Fruit fly (Drosophila melanogaster) whole organism, pupa: ENCODE measurements around the gene pns.

Experiments used
- CG10348 ChIP-seq: fragments of 200-800 bp; sonication (Bioruptor generic); IDR thresholded peaks from 2 replicates; pipeline ENCODE4 v1.3.6; 2022; ENCODE audit warnings: missing biosample characterization, missing genetic modification characterization
- CG12605 ChIP-seq: fragments of 200-800 bp; sonication (Bioruptor generic); IDR thresholded peaks from 2 replicates; pipeline ENCODE4 v1.3.6; 2022; ENCODE audit warnings: missing biosample characterization, missing genetic modification characterization
- CG13204 ChIP-seq: fragments of 200-800 bp; sonication (Bioruptor generic); optimal IDR thresholded peaks from 2 replicates; lab custom pipeline; 2018; ENCODE audit warnings: missing biosample characterization, mild to moderate bottlenecking, missing genetic modification characterization, moderate library complexity
- CG14655 ChIP-seq: fragments of 200-800 bp; sonication (Bioruptor generic); optimal IDR thresholded peaks from 3 replicates; lab custom pipeline; 2017; ENCODE audit warnings: mild to moderate bottlenecking, missing biosample characterization, missing genetic modification reagents, missing genetic modification characterization
- CG15710 ChIP-seq: fragments of 200-800 bp; sonication (Bioruptor generic); optimal IDR thresholded peaks from 2 replicates; lab custom pipeline; 2018; ENCODE audit warnings: missing biosample characterization, mild to moderate bottlenecking, missing genetic modification characterization, moderate library complexity
- CG17806 ChIP-seq: fragments of 200-800 bp; sonication (Bioruptor generic); optimal IDR thresholded peaks from 2 replicates; lab custom pipeline; 2018; ENCODE audit warnings: missing biosample characterization, mild to moderate bottlenecking, missing genetic modification characterization, moderate library complexity
- CG32121 ChIP-seq: fragments of 200-800 bp; sonication (Bioruptor generic); IDR thresholded peaks from 2 replicates; pipeline ENCODE4 v1.3.6; 2022; ENCODE audit warnings: missing biosample characterization, missing genetic modification characterization
- CG34367 ChIP-seq: fragments of 200-800 bp; sonication (Bioruptor generic); optimal IDR thresholded peaks from 2 replicates; lab custom pipeline; 2018; ENCODE audit warnings: missing biosample characterization, mild to moderate bottlenecking, missing genetic modification characterization
- CG4496 ChIP-seq: fragments of 200-800 bp; sonication (Bioruptor generic); IDR thresholded peaks from 3 replicates; pipeline ENCODE4 v1.3.6; 2022; ENCODE audit warnings: missing biosample characterization, missing genetic modification characterization
- CG8159 ChIP-seq: fragments of 200-800 bp; sonication (Bioruptor generic); optimal IDR thresholded peaks from 3 replicates; lab custom pipeline; 2018; ENCODE audit warnings: missing biosample characterization, mild to moderate bottlenecking, missing genetic modification characterization, moderate library complexity
- CG8301 ChIP-seq: fragments of 200-800 bp; sonication (Bioruptor generic); optimal IDR thresholded peaks from 2 replicates; lab custom pipeline; 2018; ENCODE audit warnings: missing biosample characterization, mild to moderate bottlenecking, missing genetic modification characterization
- CG9948 ChIP-seq: fragments of 200-800 bp; sonication (Bioruptor generic); optimal IDR thresholded peaks from 2 replicates; lab custom pipeline; 2018; ENCODE audit warnings: missing biosample characterization, mild to moderate bottlenecking, missing genetic modification characterization, moderate library complexity
- D1 ChIP-seq: fragments of 200-800 bp; sonication (Bioruptor generic); optimal IDR thresholded peaks from 2 replicates; lab custom pipeline; 2018; ENCODE audit warnings: missing biosample characterization, mild to moderate bottlenecking, missing genetic modification characterization, moderate library complexity
- EcR ChIP-seq: fragments of 200-800 bp; sonication (Bioruptor generic); optimal IDR thresholded peaks from 3 replicates; lab custom pipeline; 2019; ENCODE audit warnings: missing biosample characterization, missing genetic modification characterization, mild to moderate bottlenecking, moderate library complexity, missing genetic modification reagents
- Ets98B ChIP-seq: fragments of 200-800 bp; sonication (Bioruptor generic); IDR thresholded peaks from 2 replicates; pipeline ENCODE4 v1.3.6; 2022; ENCODE audit warnings: missing biosample characterization, missing genetic modification characterization
- Pif1A ChIP-seq: fragments of 200-800 bp; sonication (Bioruptor generic); optimal IDR thresholded peaks from 3 replicates; lab custom pipeline; 2016; ENCODE audit warnings: missing biosample characterization, missing genetic modification characterization
- Pif1B ChIP-seq: fragments of 200-800 bp; sonication (Bioruptor generic); optimal IDR thresholded peaks from 3 replicates; lab custom pipeline; 2016; ENCODE audit warnings: missing biosample characterization, missing genetic modification characterization
- Snoo ChIP-seq: fragments of 200-800 bp; sonication (Bioruptor generic); optimal IDR thresholded peaks from 3 replicates; lab custom pipeline; 2017; ENCODE audit warnings: missing biosample characterization, mild to moderate bottlenecking, missing genetic modification characterization, inconsistent platforms
- fd96Ca ChIP-seq: fragments of 200-800 bp; sonication (Bioruptor generic); IDR thresholded peaks from 3 replicates; pipeline ENCODE4 v1.3.6; 2022; ENCODE audit warnings: missing biosample characterization, missing genetic modification characterization
- gl ChIP-seq: fragments of 200-800 bp; sonication (Bioruptor generic); optimal IDR thresholded peaks from 2 replicates; lab custom pipeline; 2018; ENCODE audit warnings: missing biosample characterization, mild to moderate bottlenecking, missing genetic modification characterization
- rn ChIP-seq: fragments of 200-800 bp; sonication (Bioruptor generic); IDR thresholded peaks from 2 replicates; pipeline ENCODE4 v1.3.6; 2022; ENCODE audit warnings: missing biosample characterization, missing genetic modification characterization

pns gene

dm6 chr3L:1550914-1551313 is 14.0 kb downstream of the pns start:
- TF ChIP-seq Pif1B, result no peak
- TF ChIP-seq CG34367 (tag; lab: Kevin White, UChicago), result no peak
- TF ChIP-seq CG8159 (tag; lab: Kevin White, UChicago), result no peak
- TF ChIP-seq EcR, result no peak

- TF ChIP-seq CG8301 (tag; lab: Kevin White, UChicago), result no peak
- TF ChIP-seq D1 (tag; lab: Kevin White, UChicago), result no peak
- TF ChIP-seq CG17806 (tag; lab: Kevin White, UChicago), result no peak
- TF ChIP-seq EcR, result no peak
- no peak for TF ChIP-seq CG14655
- TF ChIP-seq CG15710 (tag; lab: Kevin White, UChicago), result no peak
- no peak for TF ChIP-seq fd96Ca
- TF ChIP-seq Pif1A (GFP tag; lab: Kevin White, UChicago), result no peak
- no peak for TF ChIP-seq gl (tag; lab: Kevin White, UChicago)
- TF ChIP-seq Pif1B, result no peak
- TF ChIP-seq CG10348 (GFP tag; lab: Robert Waterston, UW), result no peak
- no peak for TF ChIP-seq CG12605 (GFP tag; lab: Robert Waterston, UW)
- TF ChIP-seq CG13204 (GFP tag; lab: Kevin White, UChicago), result no peak
- TF ChIP-seq CG9948, result no peak
Measured at dm6 chr3L:1553193-1553592, 16.3 kb downstream of the pns start, which contains the start of gene Pcyt2. TSS of gene Pcyt2 (plus strand) at chr3L:1553493.

DNA sequence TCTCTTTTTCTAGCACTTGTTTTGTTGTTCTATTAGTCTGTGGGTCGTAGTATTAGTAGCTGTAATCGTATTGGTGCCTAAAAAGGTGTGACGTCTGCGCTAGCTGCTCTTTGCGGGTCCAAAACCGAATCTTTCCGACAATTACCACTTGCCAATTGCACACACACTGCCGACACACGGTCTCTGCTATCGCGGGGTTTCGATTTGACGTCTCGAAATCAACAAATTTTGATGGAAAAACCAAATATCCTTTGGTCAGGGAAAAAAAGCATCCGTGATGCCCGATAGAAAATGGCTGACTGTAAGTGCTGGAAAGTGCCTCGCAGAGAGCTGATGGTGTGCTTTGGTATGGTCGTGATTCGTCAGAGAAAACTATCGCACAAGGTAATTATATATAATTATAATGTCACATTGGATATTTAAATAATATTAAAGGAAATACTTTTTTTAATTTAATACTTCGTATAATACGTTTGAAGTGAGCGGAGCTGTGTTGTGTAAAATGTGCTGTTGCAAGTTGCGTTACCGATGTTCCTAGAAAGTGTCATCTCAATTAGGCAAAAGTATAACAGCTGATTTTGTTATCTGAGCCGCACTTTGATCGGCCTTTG is 21.3 kb downstream of the pns start, which contains the start of the genes Pex10 and CG12099:
Gene Pex10, plus strand, starts transcription at position 51 of the 611 bp plus-strand sequence.
Gene CG12099, minus strand, starts transcription at position 307 of the 611 bp plus-strand sequence.
- TF ChIP-seq CG12605 (GFP tag; lab: Robert Waterston, UW) (no peak), CG8159 (tag; lab: Kevin White, UChicago) (peak; percentile 80), D1 (tag; lab: Kevin White, UChicago) (no peak), Pif1A (GFP tag; lab: Kevin White, UChicago) (no peak), CG4496 (GFP tag; lab: Robert Waterston, UW) (peak; percentile 91), CG15710 (tag; lab: Kevin White, UChicago) (peak; percentile 84), gl (tag; lab: Kevin White, UChicago) (no peak), CG9948 (peak; percentile 67), fd96Ca (peak; percentile 93), Pif1B (peak; percentile 75), CG17806 (tag; lab: Kevin White, UChicago) (peak; percentile 64), EcR (no peak), CG34367 (tag; lab: Kevin White, UChicago) (peak; percentile 51), rn (GFP tag; lab: Robert Waterston, UW) (peak; percentile 78), CG10348 (GFP tag; lab: Robert Waterston, UW) (peak; percentile 78), Snoo (tag; lab: Kevin White, UChicago) (peak; percentile 86), CG32121 (GFP tag; lab: Robert Waterston, UW) (peak; percentile 86), Ets98B (GFP tag; lab: Robert Waterston, UW) (peak; percentile 88), CG8301 (tag; lab: Kevin White, UChicago) (peak; percentile 62)

DNA sequence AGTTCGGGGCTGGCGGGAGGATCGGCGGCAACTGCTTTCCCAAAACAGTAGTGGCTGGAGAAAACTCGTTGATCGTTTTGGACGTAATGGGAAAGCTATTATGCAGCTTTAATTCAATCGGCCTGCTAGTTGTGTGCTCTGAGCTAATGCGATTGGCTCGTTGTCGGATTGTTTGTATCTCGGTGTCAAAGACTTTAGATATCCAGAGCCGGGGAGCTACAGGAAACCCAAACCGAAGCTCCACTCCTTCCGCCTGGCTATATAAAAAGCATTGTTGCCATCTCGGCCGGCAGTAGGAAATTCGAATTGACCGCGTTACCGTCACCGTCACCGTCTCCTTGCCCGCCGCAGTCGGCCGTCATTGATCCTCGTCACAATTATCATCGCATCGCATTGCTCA is 28.2 kb downstream of the pns start, which contains the start of gene CG12003:
Gene CG12003, plus strand, starts transcription at position 301 of the 400 bp plus-strand sequence.
- TF ChIP-seq CG17806 (tag; lab: Kevin White, UChicago), result no peak
- no peak for TF ChIP-seq CG13204 (GFP tag; lab: Kevin White, UChicago)
- no peak for TF ChIP-seq Snoo (tag; lab: Kevin White, UChicago)
- TF ChIP-seq, all 21 proteins: peak for 0

DNA sequence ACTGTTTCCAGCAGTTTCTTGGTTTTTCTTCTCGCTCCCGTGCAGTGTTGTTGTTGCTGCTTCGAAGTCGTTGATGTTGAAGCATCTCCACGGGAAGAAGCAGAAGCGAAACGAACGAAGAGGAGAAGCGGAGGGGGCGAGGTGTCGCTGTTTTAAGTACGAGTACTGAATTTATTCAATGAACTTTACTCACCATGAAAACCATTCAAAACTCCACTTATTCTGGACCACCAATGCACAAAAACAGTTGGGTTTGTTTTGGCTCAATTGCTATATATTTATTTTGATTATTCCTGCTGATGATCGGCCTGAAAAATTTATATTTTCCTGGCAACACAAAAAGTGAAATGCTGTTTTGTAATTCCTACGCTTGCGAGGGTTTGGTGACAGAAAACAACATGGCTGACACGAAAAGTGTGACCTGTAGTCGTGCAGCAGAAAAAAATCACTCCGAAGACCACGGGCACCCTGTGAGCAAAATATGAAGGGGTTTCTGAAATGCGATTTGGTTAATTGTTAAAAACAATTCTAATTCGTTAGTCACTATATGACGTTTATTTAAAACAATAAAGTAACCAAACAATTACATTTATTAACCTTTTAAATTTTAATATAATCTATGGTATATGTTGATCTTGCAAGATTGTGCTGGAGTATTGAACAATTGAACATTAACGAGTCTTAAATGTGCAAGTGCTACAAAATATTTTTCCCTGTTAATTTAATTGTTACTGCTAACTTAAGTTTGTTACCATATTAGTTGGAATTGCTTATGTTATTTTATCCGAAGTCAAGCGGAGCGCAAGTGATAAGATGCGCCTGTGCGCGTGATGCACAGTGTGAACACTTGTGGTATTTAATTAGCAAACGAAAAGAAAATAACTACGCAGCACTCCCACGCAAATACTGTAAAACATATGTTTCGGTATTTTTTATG is 31.6 kb downstream of the pns start, which contains the start of gene CG7879:
Gene CG7879, minus strand, starts transcription at position 384 of the 937 bp plus-strand sequence.
- TF ChIP-seq CG15710 (tag; lab: Kevin White, UChicago) (peak; percentile 18), CG13204 (GFP tag; lab: Kevin White, UChicago) (no peak), CG9948 (no peak), CG8301 (tag; lab: Kevin White, UChicago) (no peak), Pif1A (GFP tag; lab: Kevin White, UChicago) (no peak), CG32121 (GFP tag; lab: Robert Waterston, UW) (no peak), CG34367 (tag; lab: Kevin White, UChicago) (no peak), rn (GFP tag; lab: Robert Waterston, UW) (no peak), Ets98B (GFP tag; lab: Robert Waterston, UW) (no peak; the same call in 1 of the 2 replicates), Snoo (tag; lab: Kevin White, UChicago) (no peak), CG8159 (tag; lab: Kevin White, UChicago) (peak; percentile 25), CG17806 (tag; lab: Kevin White, UChicago) (no peak), CG10348 (GFP tag; lab: Robert Waterston, UW) (no peak), Pif1B (peak; percentile 46), gl (tag; lab: Kevin White, UChicago) (no peak), CG4496 (GFP tag; lab: Robert Waterston, UW) (0 out of 3 replicates have a peak, but pooled peaks have one; percentile 17), CG14655 (no peak), D1 (tag; lab: Kevin White, UChicago) (no peak), CG12605 (GFP tag; lab: Robert Waterston, UW) (no peak), fd96Ca (peak; percentile 34; the same call in 1 of the 3 replicates), EcR (peak; percentile 55)
